Worm (Caenorhabditis elegans): Measurements from ENCODE around the gene K10H10.6.
A peak's percentile ranks its signal among the peaks of the same experiment; 100 is the strongest.

Gene K10H10.6

ce11 chrII:14501447-14501846 is 1.6 kb upstream of the K10H10.6 start, which contains the start of gene K10H10.5:
K10H10.5 (plus strand) TSS chrII:14501747.
- TF ChIP-seq fkh-10 (GFP tag; optimal IDR thresholded peaks at IDR 0.05) (no peak), mef-2 (tag; optimal IDR thresholded peaks at IDR 0.05) (no peak), ztf-4 (tag; optimal IDR thresholded peaks at IDR 0.05) (no peak), nhr-47 (tag; optimal IDR thresholded peaks at IDR 0.05) (no peak), nhr-76 (tag; optimal IDR thresholded peaks at IDR 0.05) (no peak), mab-9 (GFP tag; IDR thresholded peaks at IDR 0.05) (no peak), skn-1 (tag; optimal IDR thresholded peaks at IDR 0.05) (no peak), lin-13 (GFP tag; optimal IDR thresholded peaks at IDR 0.05) (no peak), sptf-1 (tag; optimal IDR thresholded peaks at IDR 0.05) (no peak), sup-37 (GFP tag; optimal IDR thresholded peaks at IDR 0.05) (no peak), nhr-71 (tag; optimal IDR thresholded peaks at IDR 0.05) (no peak), C34B4.2 (tag; optimal IDR thresholded peaks at IDR 0.05) (no peak)

DNA sequence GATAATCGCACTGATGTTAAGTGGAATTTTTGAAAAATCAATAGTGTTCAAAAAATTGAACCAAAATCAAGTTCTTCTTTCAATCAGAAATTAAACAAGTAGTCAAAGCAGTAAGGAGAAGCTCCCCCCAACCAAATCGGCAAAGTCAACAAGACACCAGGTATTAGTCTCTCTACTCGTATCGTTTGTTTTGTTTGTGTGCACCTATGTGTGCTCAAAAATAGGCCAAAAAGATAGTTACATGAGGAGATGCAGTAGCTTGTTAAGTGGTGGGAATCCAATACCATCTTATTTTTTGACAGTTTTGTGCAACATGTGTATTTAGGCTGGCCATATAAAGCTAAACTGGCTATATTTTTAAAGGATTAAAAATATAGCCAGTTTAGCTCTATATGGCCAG is 3.1 kb downstream of the K10H10.6 start, which contains the start of gene K10H10.12:
TSS of gene K10H10.12 (minus strand) at position 101 of the 400 bp plus-strand sequence.
- TF ChIP-seq hlh-4 (tag; optimal IDR thresholded peaks at IDR 0.05): no peak
- TF ChIP-seq ceh-90 (tag; optimal IDR thresholded peaks at IDR 0.05): no peak
- no peak for TF ChIP-seq mep-1 (tag; optimal IDR thresholded peaks at IDR 0.05)
- TF ChIP-seq rnt-1 (tag; optimal IDR thresholded peaks at IDR 0.05): no peak
- TF ChIP-seq unc-86 (tag; optimal IDR thresholded peaks at IDR 0.05): no peak
- no peak for TF ChIP-seq pqm-1 (tag; optimal IDR thresholded peaks at IDR 0.05)
- TF ChIP-seq unc-130 (tag; optimal IDR thresholded peaks at IDR 0.05): no peak
- no peak for TF ChIP-seq Y116A8C.19 (tag; optimal IDR thresholded peaks at IDR 0.05; ENCODE audit: borderline replicate concordance)
- no peak for TF ChIP-seq nhr-77 (tag; optimal IDR thresholded peaks at IDR 0.05)
- TF ChIP-seq mef-2 (tag; optimal IDR thresholded peaks at IDR 0.05): no peak
- no peak for TF ChIP-seq egl-13 (tag; optimal IDR thresholded peaks at IDR 0.05)

DNA sequence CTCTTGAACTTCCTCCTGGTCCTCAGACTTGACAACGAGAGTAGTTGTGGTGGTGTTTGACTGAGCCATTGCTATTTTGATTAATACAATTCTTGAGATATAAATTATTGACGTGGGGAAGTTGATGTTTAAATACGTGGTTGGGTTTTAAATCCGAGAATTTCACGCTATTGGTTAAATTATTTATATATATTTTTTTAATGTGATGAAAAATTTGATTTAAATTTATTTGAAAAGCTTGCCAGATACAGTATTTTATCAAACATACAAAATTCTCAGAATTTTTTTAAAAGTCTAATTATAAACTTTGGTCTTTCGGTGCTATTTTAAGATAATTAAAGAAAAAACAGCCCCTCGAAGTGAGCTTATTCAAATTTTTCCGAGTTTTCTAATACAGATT is 4.5 kb downstream of the K10H10.6 start, which contains the start of the genes K10H10.7 and K10H10.10:
TSS of gene K10H10.7 (minus strand) at position 101 of the 400 bp plus-strand sequence.
TSS of gene K10H10.10 (plus strand) at position 204 of the 400 bp plus-strand sequence.
- TF ChIP-seq nhr-76 (tag; optimal IDR thresholded peaks at IDR 0.05): no peak
- TF ChIP-seq snu-23 (GFP tag; optimal IDR thresholded peaks at IDR 0.05): no peak
- no peak for TF ChIP-seq Y116A8C.19 (tag; optimal IDR thresholded peaks at IDR 0.05; ENCODE audit: borderline replicate concordance)
- TF ChIP-seq lin-15B (tag; optimal IDR thresholded peaks at IDR 0.05): no peak
- TF ChIP-seq mdl-1 (tag; optimal IDR thresholded peaks at IDR 0.05): no peak
- no peak for TF ChIP-seq ets-5 (GFP tag; IDR thresholded peaks at IDR 0.05)
- TF ChIP-seq ces-1 (GFP tag; optimal IDR thresholded peaks at IDR 0.05): no peak
- no peak for TF ChIP-seq nhr-20 (tag; optimal IDR thresholded peaks at IDR 0.05)
- TF ChIP-seq jun-1 (tag; optimal IDR thresholded peaks at IDR 0.05): no peak
- no peak for TF ChIP-seq dpl-1 (GFP tag; optimal IDR thresholded peaks at IDR 0.05)
- TF ChIP-seq fkh-8 (tag; optimal IDR thresholded peaks at IDR 0.05): no peak
- TF ChIP-seq lin-13 (GFP tag; optimal IDR thresholded peaks at IDR 0.05): no peak
- TF ChIP-seq efl-3 (GFP tag; optimal IDR thresholded peaks at IDR 0.05): no peak
- no peak for TF ChIP-seq fos-1 (tag; optimal IDR thresholded peaks at IDR 0.05)

- TF ChIP-seq fkh-4 (tag; optimal IDR thresholded peaks at IDR 0.05; ENCODE audit: borderline replicate concordance) (no peak), ceh-90 (tag; optimal IDR thresholded peaks at IDR 0.05) (no peak), nhr-47 (tag; optimal IDR thresholded peaks at IDR 0.05) (no peak), aha-1 (tag; optimal IDR thresholded peaks at IDR 0.05) (no peak), elt-2 (tag; optimal IDR thresholded peaks at IDR 0.05) (peak; percentile 39)
These were observed 7.1 kb downstream of the K10H10.6 start for ce11 chrII:14510162-14510561.

ce11 chrII:14511189-14511588 is 8.1 kb downstream of the K10H10.6 start, which contains the start of gene K10H10.13:
K10H10.13 (minus strand) TSS chrII:14511289.
- TF ChIP-seq nhr-12 (tag; optimal IDR thresholded peaks at IDR 0.05) (no peak), nhr-19 (GFP tag; conservative IDR thresholded peaks at IDR 0.05) (no peak), C16A3.4 (tag; optimal IDR thresholded peaks at IDR 0.05) (no peak), ceh-90 (tag; optimal IDR thresholded peaks at IDR 0.05) (no peak), pax-3 (tag; optimal IDR thresholded peaks at IDR 0.05) (no peak), F16B12.6 (tag; optimal IDR thresholded peaks at IDR 0.05) (no peak), lin-35 (GFP tag; optimal IDR thresholded peaks at IDR 0.05) (no peak), zag-1 (tag; optimal IDR thresholded peaks at IDR 0.05) (no peak)

All from whole organism, L1 larva.